Worm (Caenorhabditis elegans) whole organism, L3 larva: ENCODE data around the gene nono-1.

Experiments used
- aly-2 ChIP-seq: fragments of 150-350 bp; optimal IDR thresholded peaks from 2 replicates; lab custom pipeline; 2014; ENCODE audit warnings: missing biosample characterization, missing genetic modification characterization
- ceh-16 ChIP-seq: sonication (generic microtip); optimal IDR thresholded peaks from 2 replicates; lab custom pipeline; 2017; ENCODE audit warnings: missing biosample characterization, missing genetic modification characterization
- ceh-28 ChIP-seq: fragments of 150-350 bp; optimal IDR thresholded peaks from 2 replicates; lab custom pipeline; 2014; ENCODE audit warnings: missing biosample characterization, missing genetic modification reagents, missing genetic modification characterization
- egl-27 ChIP-seq: sonication (generic microtip); optimal IDR thresholded peaks from 4 replicates; lab custom pipeline; 2017; ENCODE audit warnings: missing biosample characterization, missing genetic modification reagents, missing genetic modification characterization
- elt-1 ChIP-seq: fragments of 150-350 bp; optimal IDR thresholded peaks from 2 replicates; lab custom pipeline; 2014; ENCODE audit warnings: missing biosample characterization, missing genetic modification characterization
- elt-2 ChIP-seq: sonication (generic microtip); optimal IDR thresholded peaks from 2 replicates; lab custom pipeline; 2016; ENCODE audit warnings: missing genetic modification reagents, mild to moderate bottlenecking, missing genetic modification characterization, missing compliant biosample characterization
- elt-3 ChIP-seq, 3 experiments: fragments of 150-350 bp in 1 of 3; sonication (generic microtip) in 2 of 3; optimal IDR thresholded peaks; 2 replicates in 2 of 3; 4 replicates in 1 of 3; lab custom pipeline; 2014 to 2017; ENCODE audit warnings: missing biosample characterization in 3 of 3, missing genetic modification characterization in 3 of 3
- eor-1 ChIP-seq, 2 experiments: fragments of 150-350 bp; optimal IDR thresholded peaks; 2 replicates each; lab custom pipeline; 2014 to 2018; ENCODE audit warnings: missing biosample characterization in 2 of 2, missing genetic modification characterization in 2 of 2
- fkh-10 ChIP-seq: sonication (generic microtip); optimal IDR thresholded peaks from 2 replicates; lab custom pipeline; 2017; ENCODE audit warnings: missing biosample characterization, missing genetic modification reagents, missing genetic modification characterization
- fos-1 ChIP-seq: fragments of 150-350 bp; optimal IDR thresholded peaks from 2 replicates; lab custom pipeline; 2014; ENCODE audit warnings: missing biosample characterization, missing genetic modification characterization
- lin-15B ChIP-seq: fragments of 150-350 bp; optimal IDR thresholded peaks from 2 replicates; lab custom pipeline; 2014; ENCODE audit warnings: missing biosample characterization, missing genetic modification characterization
- lin-39 ChIP-seq: fragments of 150-350 bp; optimal IDR thresholded peaks from 2 replicates; lab custom pipeline; 2018; ENCODE audit warnings: missing biosample characterization, missing genetic modification reagents, missing genetic modification characterization
- lsy-12 ChIP-seq: sonication (generic microtip); optimal IDR thresholded peaks from 2 replicates; lab custom pipeline; 2016; ENCODE audit warnings: mild to moderate bottlenecking, missing genetic modification characterization, missing compliant biosample characterization
- mdl-1 ChIP-seq: fragments of 150-350 bp; optimal IDR thresholded peaks from 2 replicates; lab custom pipeline; 2014; ENCODE audit warnings: missing biosample characterization, missing genetic modification characterization
- mml-1 ChIP-seq: fragments of 150-350 bp; sonication (generic microtip); optimal IDR thresholded peaks from 3 replicates; lab custom pipeline; 2014; ENCODE audit warnings: missing biosample characterization, missing genetic modification characterization
- nfya-1 ChIP-seq: sonication (generic microtip); optimal IDR thresholded peaks from 2 replicates; lab custom pipeline; 2017; ENCODE audit warnings: missing genetic modification characterization, mild to moderate bottlenecking, missing compliant biosample characterization, antibody characterized with exemption, moderate library complexity; ENCODE audit not compliant: insufficient read depth
- nhr-11 ChIP-seq: fragments of 150-350 bp; optimal IDR thresholded peaks from 2 replicates; lab custom pipeline; 2014; ENCODE audit warnings: missing biosample characterization, missing genetic modification characterization
- nhr-23 ChIP-seq: fragments of 150-350 bp; optimal IDR thresholded peaks from 2 replicates; lab custom pipeline; 2014; ENCODE audit warnings: missing biosample characterization, missing genetic modification reagents, missing genetic modification characterization
- nhr-25 ChIP-seq: sonication (generic microtip); optimal IDR thresholded peaks from 2 replicates; lab custom pipeline; 2017; ENCODE audit warnings: missing biosample characterization, missing genetic modification characterization
- nhr-76 ChIP-seq: fragments of 150-350 bp; sonication (generic microtip); optimal IDR thresholded peaks from 5 replicates; lab custom pipeline; 2014; ENCODE audit warnings: missing biosample characterization, missing genetic modification characterization
- pha-4 ChIP-seq: fragments of 150-350 bp; optimal IDR thresholded peaks from 2 replicates; lab custom pipeline; 2014; ENCODE audit warnings: missing biosample characterization, missing genetic modification reagents, missing genetic modification characterization
- pqm-1 ChIP-seq: fragments of 150-350 bp; optimal IDR thresholded peaks from 2 replicates; lab custom pipeline; 2017; ENCODE audit warnings: missing biosample characterization, missing genetic modification characterization, inconsistent platforms
- sea-2 ChIP-seq: fragments of 150-350 bp; sonication (generic microtip); optimal IDR thresholded peaks from 4 replicates; lab custom pipeline; 2014; ENCODE audit warnings: missing biosample characterization, missing genetic modification reagents, missing genetic modification characterization
- snpc-4 ChIP-seq: fragments of 150-350 bp; optimal IDR thresholded peaks from 2 replicates; lab custom pipeline; 2014; ENCODE audit warnings: missing biosample characterization, missing genetic modification characterization
- tbx-2 ChIP-seq: sonication (generic microtip); optimal IDR thresholded peaks from 2 replicates; lab custom pipeline; 2016; ENCODE audit warnings: mild to moderate bottlenecking, missing genetic modification characterization, missing compliant biosample characterization
- unc-39 ChIP-seq: sonication (generic microtip); optimal IDR thresholded peaks from 4 replicates; lab custom pipeline; 2017; ENCODE audit warnings: missing biosample characterization, missing genetic modification characterization
- unc-62 ChIP-seq: fragments of 150-350 bp; sonication (generic microtip); optimal IDR thresholded peaks from 4 replicates; lab custom pipeline; 2014; ENCODE audit warnings: missing biosample characterization, missing genetic modification reagents, missing genetic modification characterization
- ztf-4 ChIP-seq: fragments of 150-350 bp; optimal IDR thresholded peaks from 2 replicates; lab custom pipeline; 2014; ENCODE audit warnings: missing biosample characterization, missing genetic modification characterization

The nono-1 gene

DNA sequence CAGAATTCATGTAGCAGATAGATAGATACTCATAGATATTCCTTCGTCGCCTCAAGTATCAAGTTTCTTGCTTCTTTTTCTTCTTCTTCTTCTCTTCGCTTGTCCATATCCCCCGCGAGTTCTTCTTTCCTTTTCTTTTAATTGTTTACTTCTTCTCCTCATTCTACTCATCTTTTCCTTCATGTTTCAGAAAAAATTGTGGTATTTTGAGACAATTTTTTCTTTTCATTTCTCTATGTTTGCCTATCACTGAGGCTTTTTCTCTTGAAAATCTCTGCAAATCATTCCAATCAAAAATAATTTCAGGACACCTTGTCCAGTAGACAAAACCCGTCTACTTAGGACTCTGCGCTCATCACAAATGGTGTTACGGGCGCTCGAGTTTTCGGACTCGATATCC is 34.9 kb upstream of the nono-1 start, which contains the start of gene T04C9.1:
T04C9.1 (plus strand) TSS at position 301 of the 400 bp plus-strand sequence.
- no peak for TF ChIP-seq sea-2
- TF ChIP-seq elt-1, result no peak
- TF ChIP-seq fos-1, result no peak
- no peak for TF ChIP-seq pqm-1 (tag; lab: Kevin White, UChicago)

DNA sequence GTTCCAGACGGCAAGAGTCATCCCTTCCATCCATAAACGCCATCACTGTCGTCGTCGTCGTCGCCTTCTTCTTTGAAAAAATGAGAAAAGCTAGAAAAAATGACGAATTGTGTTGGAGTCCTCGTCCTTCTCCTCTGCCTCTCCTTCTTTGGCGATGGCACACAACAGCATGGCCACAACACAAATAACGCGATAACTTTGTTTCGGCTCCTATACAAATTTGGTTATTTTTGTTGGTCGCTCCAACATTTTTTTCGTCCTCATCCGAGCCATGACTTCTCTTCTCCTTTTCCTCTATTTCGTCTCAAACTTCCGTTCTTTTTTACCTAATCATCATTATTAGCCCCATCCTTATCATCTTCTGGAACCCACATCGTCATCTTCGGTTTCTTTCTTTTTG is 34.0 kb upstream of the nono-1 start:
- TF ChIP-seq snpc-4 (tag; lab: Kevin White, UChicago) (no peak), fkh-10 (GFP tag; lab: Kevin White, UChicago) (peak; percentile 22), aly-2 (tag; lab: Kevin White, UChicago) (no peak), lin-15B (tag; lab: Kevin White, UChicago) (no peak), unc-39 (tag; lab: Kevin White, UChicago) (no peak), lsy-12 (tag; lab: Kevin White, UChicago) (no peak)

DNA sequence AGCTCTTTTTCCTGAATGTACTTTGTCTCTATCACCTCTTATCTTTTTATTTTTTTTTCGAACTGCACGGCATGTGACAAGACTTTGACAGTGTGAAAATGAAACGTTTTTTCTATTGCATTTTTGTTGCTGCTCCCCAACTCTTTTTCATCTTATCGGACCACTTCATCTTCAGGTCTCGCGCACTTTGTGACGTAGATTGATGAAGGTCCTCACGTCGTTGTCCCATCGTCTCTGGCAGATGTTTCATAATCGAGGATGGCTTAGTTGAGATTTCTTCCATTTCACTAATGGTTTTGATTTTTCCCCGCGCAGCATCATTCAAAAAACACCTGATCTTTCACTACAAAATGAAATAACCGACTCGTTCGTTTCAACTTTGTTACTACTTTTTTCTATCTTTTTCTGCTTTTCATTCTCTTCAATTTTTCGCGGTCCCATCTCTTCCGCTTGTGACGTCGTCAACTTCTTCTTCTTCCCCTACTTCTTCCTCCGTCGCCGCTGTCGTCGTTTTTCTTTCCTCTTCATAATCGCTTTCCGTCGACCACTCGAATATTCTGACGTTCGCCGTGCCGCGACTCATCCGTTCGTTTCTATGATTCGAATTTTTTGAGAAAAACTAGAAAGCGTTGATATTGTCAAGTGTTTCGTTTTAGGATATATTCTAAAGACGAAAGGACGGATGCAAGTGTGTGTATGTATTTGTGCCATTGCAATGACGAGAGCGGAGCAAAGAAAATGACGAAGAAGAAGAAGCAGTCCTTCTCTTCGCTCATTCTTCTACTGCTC is 33.3 kb upstream of the nono-1 start, which contains the start of gene T04C9.2:
T04C9.2 (plus strand) TSS at position 739 of the 789 bp plus-strand sequence.
- TF ChIP-seq pqm-1 (tag; lab: Kevin White, UChicago) (peak; percentile 29), lin-39 (peak; percentile 85), snpc-4 (tag; lab: Kevin White, UChicago) (no peak), fkh-10 (GFP tag; lab: Kevin White, UChicago) (peak; percentile 31), unc-62 (GFP tag; lab: Kevin White, UChicago) (peak; percentile 65), ztf-4 (tag; lab: Kevin White, UChicago) (no peak), nfya-1 (tag; lab: Kevin White, UChicago) (peak; percentile 23), elt-2 (tag; lab: Kevin White, UChicago) (peak; percentile 23), elt-1 (peak; percentile 80), mml-1 (tag; lab: Kevin White, UChicago) (no peak)

DNA sequence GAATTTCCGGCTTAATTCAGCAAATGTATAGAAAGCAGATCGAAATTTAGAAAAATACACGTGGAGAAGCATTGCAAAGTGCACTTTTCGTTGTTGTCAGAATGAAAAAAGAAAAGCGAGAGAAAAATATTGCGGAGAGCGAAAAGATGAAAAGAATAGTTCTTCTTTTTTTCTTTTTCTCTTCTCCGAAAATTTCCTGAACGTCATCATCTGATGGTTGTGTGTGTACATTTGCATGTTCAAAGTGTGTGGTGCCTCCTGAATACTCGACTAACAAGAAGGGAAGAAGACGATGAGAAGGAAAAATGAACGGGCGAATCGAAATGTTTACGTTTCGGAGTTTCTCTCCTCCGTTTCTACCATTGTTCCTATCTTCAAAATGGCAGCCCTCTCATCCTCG is 32.0 kb upstream of the nono-1 start:
- TF ChIP-seq pha-4 (tag; lab: Kevin White, UChicago) (peak; percentile 38), nfya-1 (tag; lab: Kevin White, UChicago) (peak; percentile 21), eor-1 (tag; optimal IDR thresholded peaks at IDR 0.05; lab: Kevin White, UChicago) (no peak), elt-3 (tag; optimal IDR thresholded peaks at IDR 0.05; lab: Kevin White, UChicago) (no peak)

DNA sequence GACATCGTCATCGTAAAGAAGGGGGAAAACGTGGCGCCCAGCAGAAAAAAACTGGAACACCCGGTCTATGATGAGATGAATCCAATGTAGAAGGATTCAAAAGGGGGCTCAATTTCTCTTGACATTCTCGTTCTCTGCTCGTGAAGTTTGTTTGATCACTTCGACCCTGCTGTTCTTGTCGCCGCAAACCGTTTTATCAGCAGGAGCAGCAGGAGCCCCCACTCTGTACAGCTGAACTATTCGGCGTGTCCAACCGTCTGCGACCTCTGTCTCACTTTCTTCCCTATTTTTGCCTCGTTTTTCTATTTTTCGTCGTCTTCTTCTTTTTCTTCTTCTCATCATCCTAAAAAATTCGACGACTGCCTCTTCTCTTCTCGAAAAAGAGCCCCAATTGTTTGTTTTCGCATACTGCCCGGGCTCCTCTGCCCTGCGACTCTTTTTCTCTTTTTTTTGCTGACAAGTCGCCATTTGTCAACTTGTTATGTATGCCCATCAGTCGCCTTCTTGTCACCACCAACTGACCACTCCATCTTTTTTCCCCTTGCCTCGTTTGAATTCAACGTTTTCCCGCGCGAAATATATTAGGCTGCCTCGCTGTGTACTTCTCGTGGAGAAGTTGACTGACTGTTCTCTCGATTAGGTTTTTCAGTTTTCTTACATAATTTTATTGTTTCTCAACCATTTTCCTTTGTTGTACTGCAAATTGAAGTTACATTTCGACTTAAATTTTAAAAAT is 31.1 kb upstream of the nono-1 start:
- TF ChIP-seq fos-1 (no peak), nhr-23 (tag; lab: Kevin White, UChicago) (peak; percentile 2), lin-15B (tag; lab: Kevin White, UChicago) (no peak), ztf-4 (tag; lab: Kevin White, UChicago) (no peak), pha-4 (tag; lab: Kevin White, UChicago) (peak; percentile 15), aly-2 (tag; lab: Kevin White, UChicago) (no peak), pqm-1 (tag; lab: Kevin White, UChicago) (peak; percentile 23), nfya-1 (tag; lab: Kevin White, UChicago) (peak; percentile 36), unc-62 (GFP tag; lab: Kevin White, UChicago) (peak; percentile 64), elt-2 (tag; lab: Kevin White, UChicago) (peak; percentile 31), lin-39 (peak; percentile 99), ceh-16 (no peak), elt-3 (tag; optimal IDR thresholded peaks at IDR 0.05; lab: Kevin White, UChicago) (no peak), mdl-1 (tag; lab: Kevin White, UChicago) (no peak), nhr-76 (tag; lab: Kevin White, UChicago) (no peak), egl-27 (tag; lab: Kevin White, UChicago) (no peak), nhr-25 (tag; lab: Kevin White, UChicago) (peak; percentile 17), nhr-11 (no peak), ceh-28 (tag; lab: Kevin White, UChicago) (no peak), tbx-2 (no peak)
